Worm (Caenorhabditis elegans): ENCODE results near the gene T08D10.3.

T08D10.3 gene

DNA sequence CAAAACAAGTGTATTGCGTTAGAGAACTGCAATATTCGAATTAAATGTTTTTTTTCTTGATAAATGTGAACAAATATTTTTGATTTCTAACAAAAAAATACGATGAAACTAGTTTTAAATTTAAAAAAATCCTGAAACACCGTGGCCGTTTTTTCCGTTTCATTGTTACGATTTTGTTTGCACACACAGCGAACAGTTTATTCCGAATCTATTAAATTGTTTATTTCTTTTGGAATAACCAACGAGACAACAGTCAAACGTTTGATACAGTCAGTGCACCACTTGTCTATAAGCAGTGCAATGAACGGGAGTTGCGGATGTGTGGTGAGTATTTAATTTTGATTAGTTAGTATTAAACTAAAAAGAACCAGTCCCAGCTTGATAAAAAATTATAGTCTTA is 38.5 kb upstream of the T08D10.3 start, which contains the start of gene Y62H9A.13:
Gene Y62H9A.13 (plus strand): TSS at position 301 of the 400 bp plus-strand sequence.
- TF ChIP-seq fkh-10 (GFP tag; optimal IDR thresholded peaks at IDR 0.05) (no peak), ceh-82 (tag; optimal IDR thresholded peaks at IDR 0.05) (no peak), egl-13 (tag; optimal IDR thresholded peaks at IDR 0.05) (no peak), zip-4 (GFP tag; optimal IDR thresholded peaks at IDR 0.05) (no peak), unc-98 (GFP tag; IDR thresholded peaks at IDR 0.05) (no peak), blmp-1 (tag; optimal IDR thresholded peaks at IDR 0.05) (no peak), mdl-1 (tag; optimal IDR thresholded peaks at IDR 0.05) (no peak), nhr-85 (tag) (no peak), pax-3 (tag; optimal IDR thresholded peaks at IDR 0.05) (no peak)

DNA sequence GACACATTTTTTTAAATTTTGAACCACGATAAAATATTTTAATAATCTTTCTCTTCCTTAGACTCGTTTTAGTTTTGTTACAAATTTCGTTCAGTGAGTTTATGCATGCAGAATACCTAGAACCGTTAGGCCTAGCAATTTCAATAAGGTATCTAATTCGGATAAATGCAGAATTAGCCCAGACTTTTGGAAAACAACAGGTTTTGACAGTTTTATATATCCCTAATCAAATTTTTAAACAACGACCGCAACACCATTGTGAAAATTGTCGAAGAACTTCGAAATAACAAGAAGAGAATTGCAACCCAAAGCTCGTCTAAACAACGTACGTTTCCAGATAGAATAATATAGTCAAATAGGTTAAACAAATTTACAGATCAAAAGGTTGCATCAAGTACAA is 37.2 kb upstream of the T08D10.3 start, which contains the start of gene Y62H9A.16:
Gene Y62H9A.16 (plus strand): TSS at position 301 of the 400 bp plus-strand sequence.
- TF ChIP-seq ceh-88 (GFP tag; IDR thresholded peaks at IDR 0.05) = no peak
- TF ChIP-seq ztf-11 (tag; optimal IDR thresholded peaks at IDR 0.05) = no peak
- no peak for TF ChIP-seq tbx-2 (tag; optimal IDR thresholded peaks at IDR 0.05)
- TF ChIP-seq alr-1 (tag; optimal IDR thresholded peaks at IDR 0.05; ENCODE audit: borderline replicate concordance) = no peak
- TF ChIP-seq lsy-2 (tag; optimal IDR thresholded peaks at IDR 0.05) = no peak
- no peak for TF ChIP-seq sptf-1 (tag; optimal IDR thresholded peaks at IDR 0.05)
- no peak for TF ChIP-seq rnt-1 (tag; optimal IDR thresholded peaks at IDR 0.05)
- no peak for TF ChIP-seq lin-35 (GFP tag; optimal IDR thresholded peaks at IDR 0.05)
- no peak for TF ChIP-seq lir-3 (tag; optimal IDR thresholded peaks at IDR 0.05; ENCODE audit: poor library complexity)
- no peak for TF ChIP-seq nhr-77 (tag; optimal IDR thresholded peaks at IDR 0.05)
- TF ChIP-seq nhr-237 (tag; optimal IDR thresholded peaks at IDR 0.05) = no peak
- TF ChIP-seq aly-2 (tag; optimal IDR thresholded peaks at IDR 0.05) = no peak
- no peak for TF ChIP-seq ceh-8 (GFP tag; optimal IDR thresholded peaks at IDR 0.05)
- no peak for TF ChIP-seq snu-23 (GFP tag; optimal IDR thresholded peaks at IDR 0.05)
- no peak for TF ChIP-seq egl-13 (tag; optimal IDR thresholded peaks at IDR 0.05)
- TF ChIP-seq efl-1 (optimal IDR thresholded peaks at IDR 0.05) = no peak
- no peak for TF ChIP-seq efl-1 (GFP tag; optimal IDR thresholded peaks at IDR 0.05 in 1 of 2)
- TF ChIP-seq C16A3.4 (tag; optimal IDR thresholded peaks at IDR 0.05) = no peak
- no peak for TF ChIP-seq pax-3 (tag; optimal IDR thresholded peaks at IDR 0.05)
- TF ChIP-seq mep-1 (tag; optimal IDR thresholded peaks at IDR 0.05) = no peak

DNA sequence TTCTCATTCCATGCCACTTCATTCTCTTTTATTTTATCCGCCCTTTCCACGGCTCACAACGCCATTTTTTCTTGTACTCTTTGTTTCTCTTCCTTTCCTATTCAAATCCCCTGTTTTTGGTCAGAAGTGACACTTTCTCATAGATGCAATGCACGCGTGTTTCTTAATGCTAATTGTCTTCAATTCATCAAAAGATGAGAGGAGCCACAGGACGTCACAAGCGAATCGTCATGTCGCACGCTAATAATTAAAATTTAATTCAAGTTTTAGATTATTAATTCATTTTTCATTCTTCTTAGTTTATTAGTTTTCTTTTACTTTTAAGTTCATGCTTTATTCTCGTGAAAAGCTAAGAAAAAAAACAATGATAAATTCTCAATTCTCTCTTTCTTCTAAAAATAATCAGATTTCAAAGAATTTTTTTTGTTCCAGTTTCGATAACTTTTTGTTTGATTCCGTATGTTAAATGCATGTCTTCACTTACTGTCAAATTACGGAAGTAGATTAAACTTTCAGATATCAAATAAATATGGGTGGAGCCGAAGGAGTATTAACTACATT is 34.4 kb upstream of the T08D10.3 start, which contains the start of gene Y62H9A.14:
Gene Y62H9A.14 (plus strand): TSS at position 511 of the 561 bp plus-strand sequence.
- peak; percentile 60 for TF ChIP-seq ceh-8 (GFP tag; optimal IDR thresholded peaks at IDR 0.05)
- no peak for TF ChIP-seq vab-15 (tag; optimal IDR thresholded peaks at IDR 0.05)
- TF ChIP-seq dsc-1 (tag; optimal IDR thresholded peaks at IDR 0.05) = peak; percentile 72
- no peak for TF ChIP-seq sptf-1 (tag; optimal IDR thresholded peaks at IDR 0.05)
- TF ChIP-seq nhr-11 (tag; optimal IDR thresholded peaks at IDR 0.05) = no peak
- no peak for TF ChIP-seq dpl-1 (GFP tag; optimal IDR thresholded peaks at IDR 0.05)
- no peak for TF ChIP-seq blmp-1 (tag; optimal IDR thresholded peaks at IDR 0.05)
- TF ChIP-seq pag-3 (tag; optimal IDR thresholded peaks at IDR 0.05; ENCODE audit: borderline replicate concordance, insufficient read depth) = no peak
- no peak for TF ChIP-seq Y116A8C.19 (tag; optimal IDR thresholded peaks at IDR 0.05; ENCODE audit: borderline replicate concordance)
- no peak for TF ChIP-seq ets-5 (GFP tag; IDR thresholded peaks at IDR 0.05)
- no peak for TF ChIP-seq tlp-1 (tag; optimal IDR thresholded peaks at IDR 0.05)
- no peak for TF ChIP-seq efl-3 (GFP tag; optimal IDR thresholded peaks at IDR 0.05)
- no peak for TF ChIP-seq lin-15B (tag; optimal IDR thresholded peaks at IDR 0.05)
- TF ChIP-seq ceh-82 (tag; optimal IDR thresholded peaks at IDR 0.05) = no peak
- peak; percentile 22 for TF ChIP-seq lin-14 (GFP tag; optimal IDR thresholded peaks at IDR 0.05)
- TF ChIP-seq egl-13 (tag; optimal IDR thresholded peaks at IDR 0.05) = no peak
- TF ChIP-seq ztf-4 (tag; optimal IDR thresholded peaks at IDR 0.05) = no peak
